Worm (Caenorhabditis elegans): ENCODE measurements around the gene ketn-1.

ketn-1 gene

ce11 chrV:2801955-2802354 is 5.7 kb downstream of the ketn-1 start:
- no peak for TF ChIP-seq ets-7 (tag; optimal IDR thresholded peaks at IDR 0.05)
- no peak for TF ChIP-seq hnd-1 (tag; optimal IDR thresholded peaks at IDR 0.05)
- TF ChIP-seq aly-1 (tag; optimal IDR thresholded peaks at IDR 0.05) = no peak
- TF ChIP-seq pes-1 (GFP tag; IDR thresholded peaks at IDR 0.05) = no peak
- TF ChIP-seq hmg-4 (GFP tag; optimal IDR thresholded peaks at IDR 0.05) = no peak
- no peak for TF ChIP-seq ama-1 (optimal IDR thresholded peaks at IDR 0.05)
- no peak for TF ChIP-seq ceh-13 (GFP tag; optimal IDR thresholded peaks at IDR 0.05)
- no peak for TF ChIP-seq hmbx-1 (tag; optimal IDR thresholded peaks at IDR 0.05)
- no peak for TF ChIP-seq F13C5.2 (tag; optimal IDR thresholded peaks at IDR 0.05)
- no peak for TF ChIP-seq flt-1 (GFP tag; IDR thresholded peaks at IDR 0.05)
- no peak for TF ChIP-seq B0310.2 (tag; optimal IDR thresholded peaks at IDR 0.05)
- TF ChIP-seq tbx-37 (GFP tag; conservative IDR thresholded peaks at IDR 0.05) = no peak
- no peak for TF ChIP-seq ceh-36 (tag; optimal IDR thresholded peaks at IDR 0.05)

- TF ChIP-seq ceh-13 (GFP tag; optimal IDR thresholded peaks at IDR 0.05) = no peak
- TF ChIP-seq ceh-36 (tag; optimal IDR thresholded peaks at IDR 0.05) = no peak
- no peak for TF ChIP-seq tra-4 (tag; optimal IDR thresholded peaks at IDR 0.05)
- TF ChIP-seq ets-7 (tag; optimal IDR thresholded peaks at IDR 0.05) = no peak
- TF ChIP-seq F13C5.2 (tag; optimal IDR thresholded peaks at IDR 0.05) = no peak
- TF ChIP-seq tbx-11 (GFP tag; IDR thresholded peaks at IDR 0.05) = no peak
- TF ChIP-seq aly-1 (tag; optimal IDR thresholded peaks at IDR 0.05) = no peak
- no peak for TF ChIP-seq flt-1 (GFP tag; IDR thresholded peaks at IDR 0.05)
- no peak for TF ChIP-seq sea-1 (GFP tag; conservative IDR thresholded peaks at IDR 0.05)
- TF ChIP-seq hmg-4 (GFP tag; optimal IDR thresholded peaks at IDR 0.05) = no peak
- TF ChIP-seq ama-1 (optimal IDR thresholded peaks at IDR 0.05) = no peak
- TF ChIP-seq B0310.2 (tag; optimal IDR thresholded peaks at IDR 0.05) = no peak
- no peak for TF ChIP-seq pes-1 (GFP tag; IDR thresholded peaks at IDR 0.05)
- no peak for TF ChIP-seq tbx-37 (GFP tag; conservative IDR thresholded peaks at IDR 0.05)
Observed at ce11 chrV:2800676-2801075, 7.0 kb downstream of the ketn-1 start.

- TF ChIP-seq ama-1 (optimal IDR thresholded peaks at IDR 0.05) (no peak), hmbx-1 (tag; optimal IDR thresholded peaks at IDR 0.05) (no peak), B0310.2 (tag; optimal IDR thresholded peaks at IDR 0.05) (no peak), scrt-1 (GFP tag; IDR thresholded peaks at IDR 0.05) (no peak), hnd-1 (tag; optimal IDR thresholded peaks at IDR 0.05) (no peak), pes-1 (GFP tag; IDR thresholded peaks at IDR 0.05) (no peak), ets-7 (tag; optimal IDR thresholded peaks at IDR 0.05) (no peak), hmg-4 (GFP tag; optimal IDR thresholded peaks at IDR 0.05) (no peak), sea-1 (GFP tag; conservative IDR thresholded peaks at IDR 0.05) (no peak)
Observed at ce11 chrV:2799172-2799869, 8.3 kb downstream of the ketn-1 start.

ce11 chrV:2795998-2796397 is 11.7 kb downstream of the ketn-1 start, which contains the start of gene F54E2.2:
TSS of gene F54E2.2 (plus strand) at chrV:2796298.
- TF ChIP-seq pes-1 (GFP tag; IDR thresholded peaks at IDR 0.05) (no peak), ama-1 (optimal IDR thresholded peaks at IDR 0.05) (no peak), hmbx-1 (tag; optimal IDR thresholded peaks at IDR 0.05) (no peak), scrt-1 (GFP tag; IDR thresholded peaks at IDR 0.05) (no peak), ceh-13 (GFP tag; optimal IDR thresholded peaks at IDR 0.05) (no peak), tbx-11 (GFP tag; IDR thresholded peaks at IDR 0.05) (no peak), hmg-4 (GFP tag; optimal IDR thresholded peaks at IDR 0.05) (no peak), flt-1 (GFP tag; IDR thresholded peaks at IDR 0.05) (no peak), tra-4 (tag; optimal IDR thresholded peaks at IDR 0.05) (no peak), aly-1 (tag; optimal IDR thresholded peaks at IDR 0.05) (no peak), tbx-37 (GFP tag; conservative IDR thresholded peaks at IDR 0.05) (no peak)

ce11 chrV:2792958-2793357 is 14.7 kb downstream of the ketn-1 start:
- TF ChIP-seq ama-1 (optimal IDR thresholded peaks at IDR 0.05) = no peak
- no peak for TF ChIP-seq F13C5.2 (tag; optimal IDR thresholded peaks at IDR 0.05)
- no peak for TF ChIP-seq ets-7 (tag; optimal IDR thresholded peaks at IDR 0.05)
- TF ChIP-seq B0310.2 (tag; optimal IDR thresholded peaks at IDR 0.05) = no peak
- no peak for TF ChIP-seq tra-4 (tag; optimal IDR thresholded peaks at IDR 0.05)
- no peak for TF ChIP-seq scrt-1 (GFP tag; IDR thresholded peaks at IDR 0.05)
- TF ChIP-seq hnd-1 (tag; optimal IDR thresholded peaks at IDR 0.05) = no peak
- TF ChIP-seq ceh-13 (GFP tag; optimal IDR thresholded peaks at IDR 0.05) = no peak
- TF ChIP-seq sea-1 (GFP tag; conservative IDR thresholded peaks at IDR 0.05) = no peak
- no peak for TF ChIP-seq tbx-37 (GFP tag; conservative IDR thresholded peaks at IDR 0.05)
- no peak for TF ChIP-seq hmg-4 (GFP tag; optimal IDR thresholded peaks at IDR 0.05)
- TF ChIP-seq hmbx-1 (tag; optimal IDR thresholded peaks at IDR 0.05) = no peak
- TF ChIP-seq aly-1 (tag; optimal IDR thresholded peaks at IDR 0.05) = no peak
- TF ChIP-seq pes-1 (GFP tag; IDR thresholded peaks at IDR 0.05) = no peak
- TF ChIP-seq ceh-36 (tag; optimal IDR thresholded peaks at IDR 0.05) = no peak
- no peak for TF ChIP-seq flt-1 (GFP tag; IDR thresholded peaks at IDR 0.05)

- TF ChIP-seq F13C5.2 (tag; optimal IDR thresholded peaks at IDR 0.05) = no peak
- TF ChIP-seq B0310.2 (tag; optimal IDR thresholded peaks at IDR 0.05) = no peak
- TF ChIP-seq ceh-36 (tag; optimal IDR thresholded peaks at IDR 0.05) = no peak
- no peak for TF ChIP-seq aly-1 (tag; optimal IDR thresholded peaks at IDR 0.05)
- TF ChIP-seq flt-1 (GFP tag; IDR thresholded peaks at IDR 0.05) = no peak
- TF ChIP-seq tbx-37 (GFP tag; conservative IDR thresholded peaks at IDR 0.05) = no peak
- no peak for TF ChIP-seq hnd-1 (tag; optimal IDR thresholded peaks at IDR 0.05)
- TF ChIP-seq ama-1 (optimal IDR thresholded peaks at IDR 0.05) = no peak
- TF ChIP-seq ceh-13 (GFP tag; optimal IDR thresholded peaks at IDR 0.05) = no peak
- no peak for TF ChIP-seq tra-4 (tag; optimal IDR thresholded peaks at IDR 0.05)
- TF ChIP-seq scrt-1 (GFP tag; IDR thresholded peaks at IDR 0.05) = no peak
- no peak for TF ChIP-seq hmg-4 (GFP tag; optimal IDR thresholded peaks at IDR 0.05)
- TF ChIP-seq sea-1 (GFP tag; conservative IDR thresholded peaks at IDR 0.05) = no peak
Observed at ce11 chrV:2780786-2781185, 26.9 kb downstream of the ketn-1 start, which contains the start of gene R05D8.11. TSS of gene R05D8.11 (minus strand) at chrV:2780886.

ce11 chrV:2774042-2774441 is 33.6 kb downstream of the ketn-1 start, which contains the start of gene srj-18:
TSS of gene srj-18 (plus strand) at chrV:2774342.
- TF ChIP-seq ama-1 (optimal IDR thresholded peaks at IDR 0.05) (no peak), hmbx-1 (tag; optimal IDR thresholded peaks at IDR 0.05) (no peak), ceh-13 (GFP tag; optimal IDR thresholded peaks at IDR 0.05) (no peak), ets-7 (tag; optimal IDR thresholded peaks at IDR 0.05) (no peak), F13C5.2 (tag; optimal IDR thresholded peaks at IDR 0.05) (no peak), tbx-11 (GFP tag; IDR thresholded peaks at IDR 0.05) (no peak), scrt-1 (GFP tag; IDR thresholded peaks at IDR 0.05) (no peak), tbx-37 (GFP tag; conservative IDR thresholded peaks at IDR 0.05) (no peak), B0310.2 (tag; optimal IDR thresholded peaks at IDR 0.05) (no peak), hnd-1 (tag; optimal IDR thresholded peaks at IDR 0.05) (no peak), sea-1 (GFP tag; conservative IDR thresholded peaks at IDR 0.05) (no peak), flt-1 (GFP tag; IDR thresholded peaks at IDR 0.05) (no peak), tra-4 (tag; optimal IDR thresholded peaks at IDR 0.05) (no peak), pes-1 (GFP tag; IDR thresholded peaks at IDR 0.05) (no peak), hmg-4 (GFP tag; optimal IDR thresholded peaks at IDR 0.05) (no peak)

All from whole organism, early embryonic.